Worm (Caenorhabditis elegans) whole organism, early embryonic: ENCODE data around the gene tsp-8.

Experiments
- F13C5.2 ChIP-seq: sonication (generic microtip); optimal IDR thresholded peaks from 2 replicates; lab custom pipeline; 2017; ENCODE audit warnings: mild to moderate bottlenecking, missing genetic modification characterization, inconsistent platforms, missing compliant biosample characterization
- aly-1 ChIP-seq: sonication (generic microtip); optimal IDR thresholded peaks from 2 replicates; lab custom pipeline; 2016; ENCODE audit warnings: missing genetic modification characterization, missing compliant biosample characterization
- ama-1 ChIP-seq: fragments of 150-350 bp; optimal IDR thresholded peaks from 2 replicates; lab custom pipeline; 2014
- ceh-36 ChIP-seq: sonication (generic microtip); optimal IDR thresholded peaks from 2 replicates; lab custom pipeline; 2016; ENCODE audit warnings: missing genetic modification characterization, inconsistent platforms, missing compliant biosample characterization
- ets-7 ChIP-seq: sonication (generic microtip); optimal IDR thresholded peaks from 2 replicates; lab custom pipeline; 2016; ENCODE audit warnings: missing genotype, missing genetic modification characterization, missing compliant biosample characterization
- hnd-1 ChIP-seq: sonication (generic microtip); optimal IDR thresholded peaks from 2 replicates; lab custom pipeline; 2016; ENCODE audit warnings: missing genetic modification characterization, missing compliant biosample characterization
- pes-1 ChIP-seq: fragments of 200-800 bp; sonication (Bioruptor generic); IDR thresholded peaks from 2 replicates; pipeline ENCODE4 v1.3.6; 2022; ENCODE audit warnings: missing genetic modification reagents, missing genetic modification characterization, missing compliant biosample characterization
- tbx-37 ChIP-seq: fragments of 200-800 bp; sonication (Bioruptor generic); conservative IDR thresholded peaks from 2 replicates; pipeline ENCODE4 v1.3.6; 2022; ENCODE audit warnings: missing genetic modification reagents, missing genetic modification characterization, missing compliant biosample characterization

DNA sequence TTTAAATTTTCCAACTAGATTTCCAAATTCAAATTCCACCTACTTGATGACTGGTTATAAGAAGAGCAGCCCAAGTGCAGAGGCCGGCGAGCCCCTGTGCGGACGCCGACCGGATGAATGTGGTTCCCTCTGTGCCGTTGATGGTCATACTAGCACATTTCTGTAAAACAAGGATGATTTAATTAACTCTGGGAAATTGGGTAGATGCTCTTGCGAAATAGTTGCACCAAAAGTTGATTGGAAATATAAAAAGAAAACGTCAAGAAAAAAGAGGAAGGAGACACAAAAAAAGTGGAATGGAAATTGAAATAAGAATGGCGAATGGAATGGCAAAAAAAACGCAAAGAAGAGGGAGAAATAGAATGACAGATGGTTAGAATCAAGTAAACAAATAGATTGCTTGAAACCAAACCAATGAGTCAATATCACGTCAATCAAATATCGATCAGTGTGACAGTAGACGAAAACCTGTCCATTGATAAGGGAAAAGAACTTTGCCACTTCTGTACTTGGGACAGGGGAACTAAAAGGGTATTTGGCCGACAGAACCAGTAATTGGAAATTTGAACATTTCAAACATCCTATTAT is 22.5 kb downstream of the tsp-8 start, which contains the start of gene tmem-184:
- no peak for TF ChIP-seq hnd-1 (tag; lab: Kevin White, UChicago)
- no peak for TF ChIP-seq ama-1 (lab: Kevin White, UChicago)
- no peak for TF ChIP-seq ets-7
- TF ChIP-seq F13C5.2 (tag; lab: Kevin White, UChicago): no peak
- TF ChIP-seq aly-1: no peak
- TF ChIP-seq tbx-37 (GFP tag; lab: Robert Waterston, UW): no peak
- no peak for TF ChIP-seq pes-1 (GFP tag; lab: Robert Waterston, UW)
- TF ChIP-seq ceh-36: no peak
